Worm (Caenorhabditis elegans) whole organism, early embryonic: Measurements from ENCODE around the gene C54F6.17.

Source experiments
- B0310.2 ChIP-seq: sonication (generic microtip); optimal IDR thresholded peaks from 2 replicates; lab custom pipeline; 2016; ENCODE audit warnings: mild to moderate bottlenecking, missing genetic modification characterization, missing compliant biosample characterization
- F13C5.2 ChIP-seq: sonication (generic microtip); optimal IDR thresholded peaks from 2 replicates; lab custom pipeline; 2017; ENCODE audit warnings: mild to moderate bottlenecking, missing genetic modification characterization, inconsistent platforms, missing compliant biosample characterization
- aly-1 ChIP-seq: sonication (generic microtip); optimal IDR thresholded peaks from 2 replicates; lab custom pipeline; 2016; ENCODE audit warnings: missing genetic modification characterization, missing compliant biosample characterization
- ama-1 ChIP-seq: fragments of 150-350 bp; optimal IDR thresholded peaks from 2 replicates; lab custom pipeline; 2014
- ceh-13 ChIP-seq: fragments of 200-800 bp; sonication (Bioruptor generic); optimal IDR thresholded peaks from 2 replicates; lab custom pipeline; 2018; ENCODE audit warnings: mild to moderate bottlenecking, missing genetic modification characterization, missing compliant biosample characterization
- ceh-36 ChIP-seq: sonication (generic microtip); optimal IDR thresholded peaks from 2 replicates; lab custom pipeline; 2016; ENCODE audit warnings: missing genetic modification characterization, inconsistent platforms, missing compliant biosample characterization
- ets-7 ChIP-seq: sonication (generic microtip); optimal IDR thresholded peaks from 2 replicates; lab custom pipeline; 2016; ENCODE audit warnings: missing genotype, missing genetic modification characterization, missing compliant biosample characterization
- flt-1 ChIP-seq: fragments of 200-800 bp; sonication (Bioruptor generic); IDR thresholded peaks from 2 replicates; pipeline ENCODE4 v1.3.6; 2022; ENCODE audit warnings: missing genetic modification characterization, missing compliant biosample characterization
- hmbx-1 ChIP-seq: sonication (generic microtip); optimal IDR thresholded peaks from 2 replicates; lab custom pipeline; 2016; ENCODE audit warnings: mild to moderate bottlenecking, missing genetic modification characterization, missing compliant biosample characterization
- hmg-4 ChIP-seq: fragments of 200-800 bp; sonication (Bioruptor generic); optimal IDR thresholded peaks from 2 replicates; lab custom pipeline; 2018; ENCODE audit warnings: mild to moderate bottlenecking, missing genetic modification characterization, missing compliant biosample characterization
- hnd-1 ChIP-seq: sonication (generic microtip); optimal IDR thresholded peaks from 2 replicates; lab custom pipeline; 2016; ENCODE audit warnings: missing genetic modification characterization, missing compliant biosample characterization
- pes-1 ChIP-seq: fragments of 200-800 bp; sonication (Bioruptor generic); IDR thresholded peaks from 2 replicates; pipeline ENCODE4 v1.3.6; 2022; ENCODE audit warnings: missing genetic modification reagents, missing genetic modification characterization, missing compliant biosample characterization
- scrt-1 ChIP-seq: fragments of 200-800 bp; sonication (Bioruptor generic); IDR thresholded peaks from 2 replicates; pipeline ENCODE4 v1.3.6; 2022; ENCODE audit warnings: missing genetic modification characterization, missing compliant biosample characterization
- sea-1 ChIP-seq: fragments of 200-800 bp; sonication (Bioruptor generic); conservative IDR thresholded peaks from 2 replicates; pipeline ENCODE4 v1.3.6; 2022; ENCODE audit warnings: missing genetic modification characterization, missing compliant biosample characterization
- tbx-11 ChIP-seq: fragments of 200-800 bp; sonication (Bioruptor generic); IDR thresholded peaks from 2 replicates; pipeline ENCODE4 v1.3.6; 2022; ENCODE audit warnings: missing genetic modification characterization, missing compliant biosample characterization
- tbx-37 ChIP-seq: fragments of 200-800 bp; sonication (Bioruptor generic); conservative IDR thresholded peaks from 2 replicates; pipeline ENCODE4 v1.3.6; 2022; ENCODE audit warnings: missing genetic modification reagents, missing genetic modification characterization, missing compliant biosample characterization
- tra-4 ChIP-seq: sonication (generic microtip); optimal IDR thresholded peaks from 2 replicates; lab custom pipeline; 2017; ENCODE audit warnings: missing genetic modification characterization, missing compliant biosample characterization

The C54F6.17 gene

DNA sequence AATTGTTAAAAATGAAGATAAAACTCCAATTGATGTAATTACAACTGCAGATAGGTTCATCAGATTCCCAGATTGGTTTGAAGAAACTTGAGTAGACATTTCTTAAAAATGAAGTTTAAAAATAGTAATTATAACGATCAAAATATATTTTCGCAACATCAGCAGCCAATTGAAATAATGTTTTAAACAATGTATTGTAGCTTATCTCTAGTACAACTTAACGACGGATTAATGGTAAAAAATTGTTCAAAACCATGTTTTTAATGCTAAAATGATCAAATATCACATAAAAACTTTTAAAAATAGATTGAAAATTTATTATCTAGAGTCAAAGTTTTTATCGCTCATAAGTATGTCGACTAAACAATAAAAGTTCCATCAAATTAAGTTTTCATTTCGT is 32.1 kb upstream of the C54F6.17 start, which contains the start of gene srbc-11:
srbc-11 (minus strand) TSS at position 101 of the 400 bp plus-strand sequence.
- TF ChIP-seq tra-4 (tag; lab: Kevin White, UChicago), result no peak
- no peak for TF ChIP-seq hmg-4 (GFP tag; lab: Kevin White, UChicago)
- no peak for TF ChIP-seq hnd-1 (tag; lab: Kevin White, UChicago)
- no peak for TF ChIP-seq ets-7 (tag; lab: Kevin White, UChicago)
- no peak for TF ChIP-seq F13C5.2 (tag; lab: Kevin White, UChicago)
- TF ChIP-seq aly-1 (tag; lab: Kevin White, UChicago), result no peak
- no peak for TF ChIP-seq hmbx-1 (tag; lab: Kevin White, UChicago)
- TF ChIP-seq flt-1 (GFP tag; lab: Robert Waterston, UW), result no peak
- TF ChIP-seq sea-1 (GFP tag; lab: Robert Waterston, UW), result no peak
- no peak for TF ChIP-seq ceh-36
- no peak for TF ChIP-seq pes-1 (GFP tag; lab: Robert Waterston, UW)
- TF ChIP-seq scrt-1 (GFP tag; lab: Robert Waterston, UW), result no peak
- TF ChIP-seq tbx-11, result no peak
- TF ChIP-seq ama-1 (lab: Kevin White, UChicago), result no peak
- no peak for TF ChIP-seq B0310.2 (tag; lab: Kevin White, UChicago)

DNA sequence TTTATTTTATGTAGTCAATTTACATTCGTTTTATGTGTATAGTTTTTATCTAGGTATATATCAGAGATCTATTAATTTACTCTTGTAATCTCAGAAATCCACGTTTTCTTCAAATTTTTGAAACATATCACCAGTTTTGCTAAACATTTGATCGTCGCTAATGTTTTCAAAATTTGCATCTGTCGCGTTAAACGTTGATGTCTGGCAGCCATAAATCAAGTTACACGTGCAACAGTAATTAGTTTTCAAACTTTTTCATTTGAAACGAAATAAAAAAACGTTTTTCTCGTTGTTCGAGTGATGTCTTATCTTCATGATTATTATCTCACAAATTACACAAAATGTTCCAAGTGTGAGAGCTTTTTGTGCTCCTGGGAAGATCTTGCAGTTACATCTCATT is 29.8 kb upstream of the C54F6.17 start, which contains the start of gene srh-79:
srh-79 (plus strand) TSS at position 301 of the 400 bp plus-strand sequence.
- TF ChIP-seq ceh-13 (GFP tag; lab: Kevin White, UChicago) (no peak), F13C5.2 (tag; lab: Kevin White, UChicago) (no peak), B0310.2 (tag; lab: Kevin White, UChicago) (no peak), hnd-1 (tag; lab: Kevin White, UChicago) (no peak), tra-4 (tag; lab: Kevin White, UChicago) (no peak), flt-1 (GFP tag; lab: Robert Waterston, UW) (no peak), tbx-11 (no peak), tbx-37 (GFP tag; lab: Robert Waterston, UW) (no peak), scrt-1 (GFP tag; lab: Robert Waterston, UW) (no peak)

ce11 chrV:7501194-7501593 is 26.1 kb upstream of the C54F6.17 start:
- TF ChIP-seq ets-7 (tag; lab: Kevin White, UChicago) (no peak), F13C5.2 (tag; lab: Kevin White, UChicago) (no peak), ama-1 (lab: Kevin White, UChicago) (no peak), hnd-1 (tag; lab: Kevin White, UChicago) (no peak), tbx-11 (no peak), tbx-37 (GFP tag; lab: Robert Waterston, UW) (no peak), hmg-4 (GFP tag; lab: Kevin White, UChicago) (no peak), aly-1 (tag; lab: Kevin White, UChicago) (no peak), tra-4 (tag; lab: Kevin White, UChicago) (no peak), sea-1 (GFP tag; lab: Robert Waterston, UW) (no peak), pes-1 (GFP tag; lab: Robert Waterston, UW) (no peak), hmbx-1 (tag; lab: Kevin White, UChicago) (no peak), scrt-1 (GFP tag; lab: Robert Waterston, UW) (no peak)

ce11 chrV:7504271-7504670 is 23.0 kb upstream of the C54F6.17 start, which contains the start of gene srh-229:
TSS of gene srh-229 (minus strand) at chrV:7504371.
- TF ChIP-seq aly-1 (tag; lab: Kevin White, UChicago) (no peak), hmbx-1 (tag; lab: Kevin White, UChicago) (no peak), ceh-13 (GFP tag; lab: Kevin White, UChicago) (no peak), B0310.2 (tag; lab: Kevin White, UChicago) (no peak)

- TF ChIP-seq ama-1 (lab: Kevin White, UChicago) (no peak), sea-1 (GFP tag; lab: Robert Waterston, UW) (no peak), hmbx-1 (tag; lab: Kevin White, UChicago) (no peak), tra-4 (tag; lab: Kevin White, UChicago) (no peak), hmg-4 (GFP tag; lab: Kevin White, UChicago) (no peak), ceh-13 (GFP tag; lab: Kevin White, UChicago) (no peak), ets-7 (tag; lab: Kevin White, UChicago) (no peak), aly-1 (tag; lab: Kevin White, UChicago) (no peak), ceh-36 (no peak), flt-1 (GFP tag; lab: Robert Waterston, UW) (no peak), hnd-1 (tag; lab: Kevin White, UChicago) (no peak), pes-1 (GFP tag; lab: Robert Waterston, UW) (no peak), scrt-1 (GFP tag; lab: Robert Waterston, UW) (no peak), tbx-37 (GFP tag; lab: Robert Waterston, UW) (no peak), B0310.2 (tag; lab: Kevin White, UChicago) (no peak), F13C5.2 (tag; lab: Kevin White, UChicago) (no peak), tbx-11 (no peak)
These were observed 21.0 kb upstream of the C54F6.17 start for ce11 chrV:7506207-7506606.

ce11 chrV:7508566-7509044 is 18.6 kb upstream of the C54F6.17 start, which contains the start of the genes str-31 and nhr-172:
TSS of gene str-31 (minus strand) at chrV:7508666.
TSS of gene nhr-172 (plus strand) at chrV:7508994.
- TF ChIP-seq tra-4 (tag; lab: Kevin White, UChicago) (no peak), ceh-36 (no peak), flt-1 (GFP tag; lab: Robert Waterston, UW) (no peak), ets-7 (tag; lab: Kevin White, UChicago) (no peak), hmbx-1 (tag; lab: Kevin White, UChicago) (no peak), scrt-1 (GFP tag; lab: Robert Waterston, UW) (no peak), pes-1 (GFP tag; lab: Robert Waterston, UW) (no peak), tbx-37 (GFP tag; lab: Robert Waterston, UW) (no peak), ceh-13 (GFP tag; lab: Kevin White, UChicago) (no peak), hnd-1 (tag; lab: Kevin White, UChicago) (no peak), aly-1 (tag; lab: Kevin White, UChicago) (no peak), F13C5.2 (tag; lab: Kevin White, UChicago) (no peak), hmg-4 (GFP tag; lab: Kevin White, UChicago) (no peak)
